Worm (Caenorhabditis elegans) whole organism, late embryonic: Measurements from ENCODE around the gene sdz-5.

ENCODE experiments used
- F13H6.1 ChIP-seq: sonication (generic microtip); optimal IDR thresholded peaks from 2 replicates; lab custom pipeline; 2016; ENCODE audit warnings: missing genetic modification characterization, missing compliant biosample characterization
- K02D7.2 ChIP-seq: sonication (generic microtip); optimal IDR thresholded peaks from 2 replicates; lab custom pipeline; 2017; ENCODE audit warnings: mild to moderate bottlenecking, missing genetic modification characterization, missing compliant biosample characterization
- elt-4 ChIP-seq: sonication (generic microtip); optimal IDR thresholded peaks from 2 replicates; lab custom pipeline; 2016; ENCODE audit warnings: missing genetic modification characterization, missing compliant biosample characterization
- lim-6 ChIP-seq: sonication (generic microtip); optimal IDR thresholded peaks from 2 replicates; lab custom pipeline; 2016; ENCODE audit warnings: missing genetic modification characterization, missing compliant biosample characterization
- nhr-232 ChIP-seq: sonication (generic microtip); optimal IDR thresholded peaks from 2 replicates; lab custom pipeline; 2016; ENCODE audit warnings: missing genetic modification characterization, missing compliant biosample characterization
- pag-3 ChIP-seq: sonication (generic microtip); optimal IDR thresholded peaks from 2 replicates; lab custom pipeline; 2016; ENCODE audit warnings: missing compliant biosample characterization, missing genetic modification characterization, borderline replicate concordance
- pat-9 ChIP-seq: fragments of 200-800 bp; sonication (Bioruptor generic); optimal IDR thresholded peaks from 2 replicates; lab custom pipeline; 2018; ENCODE audit warnings: mild to moderate bottlenecking, missing genetic modification characterization, moderate library complexity, missing compliant biosample characterization
- pqm-1 ChIP-seq: sonication (generic microtip); optimal IDR thresholded peaks from 2 replicates; lab custom pipeline; 2016; ENCODE audit warnings: missing genetic modification characterization, missing compliant biosample characterization
- tbx-2 ChIP-seq: sonication (generic microtip); optimal IDR thresholded peaks from 2 replicates; lab custom pipeline; 2016; ENCODE audit warnings: missing genetic modification characterization, missing compliant biosample characterization

DNA sequence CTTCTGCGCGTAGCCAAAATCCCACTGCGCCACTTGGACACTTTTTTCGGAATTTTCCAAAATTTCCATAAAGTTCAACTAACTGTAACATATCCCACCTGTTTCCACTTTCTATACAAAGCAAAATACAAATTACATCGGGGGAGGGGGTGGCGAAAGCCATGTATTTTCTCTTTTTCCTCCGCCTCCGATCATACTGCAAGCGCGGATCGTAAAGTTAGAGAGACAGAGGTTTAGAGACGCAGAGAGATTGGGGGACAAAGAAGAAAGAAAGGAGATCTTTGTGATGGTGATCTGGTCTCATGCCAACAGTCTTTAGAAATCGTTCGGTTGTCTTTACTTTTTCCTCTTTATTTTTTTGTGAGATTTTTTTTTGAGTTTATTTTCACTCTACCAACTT, 19.8 kb downstream of the sdz-5 start:
- TF ChIP-seq pqm-1 (no peak), tbx-2 (tag; lab: Kevin White, UChicago) (no peak), pat-9 (tag; lab: Kevin White, UChicago) (no peak), nhr-232 (no peak), elt-4 (no peak), K02D7.2 (tag; lab: Kevin White, UChicago) (no peak), lim-6 (no peak), pag-3 (no peak), F13H6.1 (tag; lab: Kevin White, UChicago) (no peak)
